Worm (Caenorhabditis elegans): ENCODE results near the gene W06G6.17.

W06G6.17 gene

DNA sequence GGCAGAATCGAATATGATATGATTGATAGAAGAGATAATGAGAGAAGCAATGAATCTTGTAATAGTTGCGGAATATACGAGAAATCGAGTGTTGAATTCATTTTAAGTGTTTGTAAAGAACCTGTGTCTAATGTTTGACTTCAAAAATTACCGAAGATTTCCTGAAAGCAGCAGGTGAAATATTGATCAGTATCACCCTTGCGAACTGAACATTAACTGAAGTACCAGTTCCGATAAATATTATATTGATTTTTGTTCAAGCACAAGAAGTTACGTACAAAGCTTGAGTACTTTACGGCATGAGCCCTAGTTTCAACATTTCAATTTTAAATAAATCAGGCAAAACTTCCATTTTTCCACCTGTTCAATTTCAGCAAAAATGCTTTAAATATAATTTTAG lies 34.2 kb upstream of the W06G6.17 start, which contains the start of gene srz-103:
TSS of gene srz-103 (minus strand) at position 101 of the 400 bp plus-strand sequence.
- no peak for TF ChIP-seq pha-2 (tag; optimal IDR thresholded peaks at IDR 0.05)
- TF ChIP-seq ceh-19 (GFP tag; optimal IDR thresholded peaks at IDR 0.05): no peak
- TF ChIP-seq ceh-9 (tag; optimal IDR thresholded peaks at IDR 0.05): no peak
- TF ChIP-seq K09A11.1 (tag; optimal IDR thresholded peaks at IDR 0.05; ENCODE audit: insufficient read depth): no peak
- no peak for TF ChIP-seq dve-1 (tag; optimal IDR thresholded peaks at IDR 0.05)
- no peak for TF ChIP-seq lim-6 (tag; optimal IDR thresholded peaks at IDR 0.05)
- TF ChIP-seq ets-4 (tag; optimal IDR thresholded peaks at IDR 0.05): no peak

DNA sequence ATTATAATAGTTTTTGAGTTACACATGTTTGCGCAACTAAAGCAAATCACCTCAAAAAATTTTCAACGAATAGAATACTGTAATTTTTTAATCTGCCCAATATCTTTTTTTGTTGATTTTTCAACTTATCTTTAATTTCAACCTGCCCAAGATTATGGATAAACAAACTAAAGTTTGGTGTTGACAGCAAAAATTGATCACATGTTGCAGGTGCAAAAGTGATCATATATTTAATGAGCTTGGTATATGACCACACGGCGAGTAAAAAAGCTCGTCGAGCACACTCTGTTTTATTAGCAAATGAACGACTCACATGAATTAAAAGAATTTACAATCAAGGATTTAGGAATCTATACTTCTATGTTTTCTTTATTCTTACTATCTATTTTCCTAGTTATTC lies 30.5 kb upstream of the W06G6.17 start, which contains the start of gene srz-1:
TSS of gene srz-1 (plus strand) at position 301 of the 400 bp plus-strand sequence.
- TF ChIP-seq hlh-15 (tag; optimal IDR thresholded peaks at IDR 0.05): no peak
- TF ChIP-seq ceh-34 (tag; optimal IDR thresholded peaks at IDR 0.05): no peak
- no peak for TF ChIP-seq zip-5 (tag; optimal IDR thresholded peaks at IDR 0.05)
- TF ChIP-seq unc-3 (GFP tag; conservative IDR thresholded peaks at IDR 0.05): no peak
- TF ChIP-seq unc-3 (tag; optimal IDR thresholded peaks at IDR 0.05): no peak
- no peak for TF ChIP-seq K02D7.2 (tag; optimal IDR thresholded peaks at IDR 0.05)
- no peak for TF ChIP-seq pqm-1 (tag; optimal IDR thresholded peaks at IDR 0.05)
- no peak for TF ChIP-seq ceh-24 (tag; optimal IDR thresholded peaks at IDR 0.05)

DNA sequence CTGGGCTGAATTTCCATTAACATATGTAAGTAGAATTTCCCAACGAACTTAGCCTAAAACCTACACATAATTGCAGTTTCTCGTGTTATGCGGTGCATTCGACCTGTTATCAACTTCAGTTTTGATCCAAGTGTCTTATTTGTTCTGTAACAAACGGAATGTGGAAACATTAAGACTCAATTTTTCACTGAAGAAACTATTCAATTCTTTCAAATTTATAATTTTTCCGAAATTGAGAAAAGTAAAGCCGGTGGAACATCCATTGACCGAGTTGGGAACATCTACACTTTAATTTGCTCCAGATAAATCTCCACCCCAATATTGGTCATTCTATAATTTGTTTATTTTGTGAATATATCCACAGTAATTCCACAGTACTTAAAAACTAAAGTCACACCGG lies 29.3 kb upstream of the W06G6.17 start:
- no peak for TF ChIP-seq pax-1 (tag; optimal IDR thresholded peaks at IDR 0.05)
- TF ChIP-seq eyg-1 (tag; optimal IDR thresholded peaks at IDR 0.05): no peak

DNA sequence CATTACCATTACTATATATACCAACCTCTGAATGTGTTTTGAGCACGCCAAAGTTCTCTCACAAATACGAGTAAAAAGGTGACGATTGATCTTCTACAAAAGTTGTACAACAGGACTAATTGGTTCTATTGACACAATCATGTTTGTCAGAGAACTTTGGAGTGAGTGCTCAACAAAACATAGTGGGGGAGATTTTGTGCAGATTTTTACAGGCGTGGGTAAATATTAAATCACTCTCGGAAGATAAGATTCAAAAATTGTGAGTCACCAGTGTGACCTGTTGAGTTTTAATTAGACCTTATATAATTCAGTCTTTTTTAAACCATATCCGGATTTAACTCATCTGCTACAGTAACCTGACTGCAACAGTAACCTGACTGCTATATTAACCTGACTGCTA lies 27.1 kb upstream of the W06G6.17 start, which contains the start of gene F14F8.8:
TSS of gene F14F8.8 (minus strand) at position 101 of the 400 bp plus-strand sequence.
- TF ChIP-seq lin-11 (tag; optimal IDR thresholded peaks at IDR 0.05) (no peak), ceh-34 (tag; optimal IDR thresholded peaks at IDR 0.05) (no peak), elt-2 (tag; optimal IDR thresholded peaks at IDR 0.05) (no peak), pros-1 (tag; optimal IDR thresholded peaks at IDR 0.05) (no peak), ceh-22 (tag; optimal IDR thresholded peaks at IDR 0.05) (no peak), nhr-232 (tag; optimal IDR thresholded peaks at IDR 0.05) (no peak), K09A11.1 (tag; optimal IDR thresholded peaks at IDR 0.05; ENCODE audit: insufficient read depth) (no peak), pha-2 (tag; optimal IDR thresholded peaks at IDR 0.05) (no peak), tbx-7 (tag; optimal IDR thresholded peaks at IDR 0.05) (no peak), hlh-15 (tag; optimal IDR thresholded peaks at IDR 0.05) (no peak), ceh-31 (tag; optimal IDR thresholded peaks at IDR 0.05) (no peak), ttx-3 (tag; optimal IDR thresholded peaks at IDR 0.05) (no peak)

DNA sequence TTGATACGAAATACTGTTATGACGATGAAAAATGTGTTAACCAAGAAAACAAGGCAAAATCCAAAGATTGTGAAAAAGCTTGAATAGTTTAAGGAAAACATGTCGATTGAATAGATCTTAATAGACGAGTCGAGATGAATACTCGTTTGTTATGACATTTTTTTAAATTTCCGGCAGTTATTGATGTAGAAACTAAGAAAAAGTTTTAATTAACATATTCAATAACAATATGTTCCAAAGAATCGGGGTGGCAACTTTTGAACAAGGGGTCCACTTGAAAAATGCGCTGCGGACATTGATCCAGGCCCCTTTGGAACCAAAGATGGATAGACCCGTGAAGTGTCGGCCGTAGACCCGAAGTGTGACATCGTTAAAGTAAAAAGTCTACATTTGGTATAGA lies 26.1 kb upstream of the W06G6.17 start, which contains the start of gene str-61:
TSS of gene str-61 (minus strand) at position 101 of the 400 bp plus-strand sequence.
- TF ChIP-seq nhr-11 (tag; optimal IDR thresholded peaks at IDR 0.05) (no peak), unc-86 (tag; optimal IDR thresholded peaks at IDR 0.05) (no peak), hlh-13 (GFP tag; optimal IDR thresholded peaks at IDR 0.05) (no peak)

DNA sequence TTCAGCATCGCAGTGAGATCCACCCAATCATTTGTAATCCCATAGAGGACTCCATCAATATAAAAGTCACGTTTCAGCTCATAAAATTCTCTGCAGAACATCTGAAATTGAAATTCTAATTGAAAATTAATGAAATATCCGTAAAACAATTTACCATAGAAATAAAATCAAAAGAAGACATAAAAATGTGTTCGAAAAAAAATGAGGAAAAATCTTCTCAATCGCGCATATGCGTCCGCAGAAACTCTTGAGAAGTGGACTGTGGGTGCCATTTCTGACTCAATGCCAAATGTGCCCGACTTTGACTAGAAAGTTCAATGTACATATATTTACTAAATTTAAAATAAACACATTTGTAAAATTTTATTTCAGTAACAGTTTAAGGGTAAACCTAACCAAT lies 23.4 kb upstream of the W06G6.17 start, which contains the start of gene F14F8.9:
TSS of gene F14F8.9 (minus strand) at position 101 of the 400 bp plus-strand sequence.
- TF ChIP-seq C38D4.7 (GFP tag; optimal IDR thresholded peaks at IDR 0.05): no peak
- no peak for TF ChIP-seq unc-55 (GFP tag; optimal IDR thresholded peaks at IDR 0.05)
- no peak for TF ChIP-seq nhr-11 (tag; optimal IDR thresholded peaks at IDR 0.05)
- no peak for TF ChIP-seq sdc-2 (tag; optimal IDR thresholded peaks at IDR 0.05)
- no peak for TF ChIP-seq eyg-1 (tag; optimal IDR thresholded peaks at IDR 0.05)
- TF ChIP-seq lin-11 (tag; optimal IDR thresholded peaks at IDR 0.05): no peak
- no peak for TF ChIP-seq zip-5 (tag; optimal IDR thresholded peaks at IDR 0.05)
- no peak for TF ChIP-seq dve-1 (tag; optimal IDR thresholded peaks at IDR 0.05)

Measured in whole organism, late embryonic.